Worm (Caenorhabditis elegans): ENCODE measurements around the gene bgnt-1.1.

DNA sequence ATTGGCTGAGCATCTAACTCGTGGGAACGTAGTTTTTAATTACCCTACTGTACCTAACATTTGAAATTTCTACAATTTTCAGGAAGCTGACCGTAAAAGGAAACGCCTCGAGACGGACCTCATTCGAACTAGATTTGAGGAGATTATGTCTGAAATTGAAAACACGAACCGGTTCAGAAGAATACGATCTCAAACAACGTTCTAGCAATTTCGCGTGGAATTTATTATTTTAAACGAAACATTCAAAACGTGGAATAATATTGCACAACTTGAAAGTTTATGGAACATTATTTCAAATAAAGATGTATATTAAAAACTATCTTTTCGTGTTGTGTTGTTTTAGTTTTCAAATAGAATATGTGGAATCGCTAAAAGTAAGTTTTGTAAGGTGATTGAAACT lies 29.1 kb upstream of the bgnt-1.1 start, which contains the start of gene F13B12.7:
- TF ChIP-seq cog-1 (tag; optimal IDR thresholded peaks at IDR 0.05) (no peak), med-1 (GFP tag; optimal IDR thresholded peaks at IDR 0.05; ENCODE audit: insufficient read depth) (no peak), flt-1 (GFP tag; IDR thresholded peaks at IDR 0.05) (no peak), klf-2 (GFP tag; conservative IDR thresholded peaks at IDR 0.05) (no peak), ztf-23 (GFP tag; IDR thresholded peaks at IDR 0.05) (no peak), ref-1 (GFP tag; conservative IDR thresholded peaks at IDR 0.05) (no peak), tab-1 (GFP tag; IDR thresholded peaks at IDR 0.05) (no peak), ztf-29 (GFP tag; IDR thresholded peaks at IDR 0.05) (no peak), T22C8.4 (GFP tag; IDR thresholded peaks at IDR 0.05) (no peak)

Data from whole organism, midembryonic.